Worm (Caenorhabditis elegans) whole organism, late embryonic: Measurements from ENCODE around the gene cbp-1.
A peak's percentile ranks its signal among the peaks of the same experiment; 100 is the strongest.

Experiments
- C08G9.2 ChIP-seq: sonication (generic microtip); optimal IDR thresholded peaks from 2 replicates; lab custom pipeline; 2016; ENCODE audit warnings: mild to moderate bottlenecking, missing genetic modification characterization, moderate library complexity, missing compliant biosample characterization
- F13H6.1 ChIP-seq: sonication (generic microtip); optimal IDR thresholded peaks from 2 replicates; lab custom pipeline; 2016; ENCODE audit warnings: missing genetic modification characterization, missing compliant biosample characterization
- K09A11.1 ChIP-seq: sonication (generic microtip); optimal IDR thresholded peaks from 2 replicates; lab custom pipeline; 2017; ENCODE audit warnings: antibody characterized with exemption, mild to moderate bottlenecking, missing genetic modification characterization, missing compliant biosample characterization; ENCODE audit not compliant: insufficient read depth
- T23F11.4 ChIP-seq: fragments of 200-800 bp; sonication (Bioruptor generic); optimal IDR thresholded peaks from 2 replicates; lab custom pipeline; 2018; ENCODE audit warnings: mild to moderate bottlenecking, missing genetic modification characterization, missing compliant biosample characterization
- Y22D7AL.16 ChIP-seq: sonication (generic microtip); optimal IDR thresholded peaks from 2 replicates; lab custom pipeline; 2016; ENCODE audit warnings: missing genetic modification characterization, missing compliant biosample characterization
- ama-1 ChIP-seq: fragments of 150-350 bp; optimal IDR thresholded peaks from 2 replicates; lab custom pipeline; 2014
- ceh-14 ChIP-seq: sonication (generic microtip); optimal IDR thresholded peaks from 2 replicates; lab custom pipeline; 2016; ENCODE audit warnings: missing genotype, missing genetic modification characterization, missing compliant biosample characterization
- ceh-19 ChIP-seq: fragments of 200-800 bp; sonication (Bioruptor generic); optimal IDR thresholded peaks from 2 replicates; lab custom pipeline; 2018; ENCODE audit warnings: mild to moderate bottlenecking, missing genetic modification characterization, missing compliant biosample characterization
- ceh-2 ChIP-seq: sonication (generic microtip); optimal IDR thresholded peaks from 2 replicates; lab custom pipeline; 2016; ENCODE audit warnings: missing genotype, missing genetic modification characterization, missing compliant biosample characterization
- ceh-22 ChIP-seq: sonication (generic microtip); optimal IDR thresholded peaks from 2 replicates; lab custom pipeline; 2017; ENCODE audit warnings: missing biosample characterization, missing genetic modification characterization
- ceh-24 ChIP-seq: sonication (generic microtip); optimal IDR thresholded peaks from 2 replicates; lab custom pipeline; 2016; ENCODE audit warnings: mild to moderate bottlenecking, missing genetic modification characterization, missing compliant biosample characterization
- ceh-31 ChIP-seq: sonication (generic microtip); optimal IDR thresholded peaks from 2 replicates; lab custom pipeline; 2016; ENCODE audit warnings: missing genetic modification characterization, missing compliant biosample characterization
- ceh-34 ChIP-seq: sonication (generic microtip); optimal IDR thresholded peaks from 2 replicates; lab custom pipeline; 2016; ENCODE audit warnings: mild to moderate bottlenecking, missing genetic modification characterization, missing compliant biosample characterization
- ceh-48 ChIP-seq: sonication (generic microtip); optimal IDR thresholded peaks from 2 replicates; lab custom pipeline; 2016; ENCODE audit warnings: missing genetic modification characterization, inconsistent platforms, missing compliant biosample characterization
- ceh-6 ChIP-seq: fragments of 200-800 bp; sonication (Bioruptor generic); optimal IDR thresholded peaks from 2 replicates; lab custom pipeline; 2018; ENCODE audit warnings: mild to moderate bottlenecking, missing genetic modification characterization, missing compliant biosample characterization
- ceh-9 ChIP-seq: sonication (generic microtip); optimal IDR thresholded peaks from 2 replicates; lab custom pipeline; 2016; ENCODE audit warnings: mild to moderate bottlenecking, missing genetic modification characterization, inconsistent platforms, missing compliant biosample characterization
- che-1 ChIP-seq: sonication (generic microtip); optimal IDR thresholded peaks from 2 replicates; lab custom pipeline; 2016; ENCODE audit warnings: mild to moderate bottlenecking, missing genetic modification characterization, missing compliant biosample characterization
- dmd-4 ChIP-seq: sonication (generic microtip); optimal IDR thresholded peaks from 2 replicates; lab custom pipeline; 2016; ENCODE audit warnings: borderline replicate concordance, missing genetic modification characterization, missing compliant biosample characterization
- dve-1 ChIP-seq: sonication (generic microtip); optimal IDR thresholded peaks from 2 replicates; lab custom pipeline; 2017; ENCODE audit warnings: antibody characterized with exemption, mild to moderate bottlenecking, missing genetic modification characterization, missing compliant biosample characterization
- elt-2 ChIP-seq: sonication (generic microtip); optimal IDR thresholded peaks from 2 replicates; lab custom pipeline; 2016; ENCODE audit warnings: missing genetic modification reagents, missing genetic modification characterization, missing compliant biosample characterization
- fkh-6 ChIP-seq: sonication (generic microtip); optimal IDR thresholded peaks from 2 replicates; lab custom pipeline; 2016; ENCODE audit warnings: missing genetic modification characterization, missing compliant biosample characterization
- hlh-13 ChIP-seq: fragments of 200-800 bp; sonication (Bioruptor generic); optimal IDR thresholded peaks from 2 replicates; lab custom pipeline; 2018; ENCODE audit warnings: mild to moderate bottlenecking, missing genetic modification characterization, missing compliant biosample characterization
- hlh-8 ChIP-seq: sonication (generic microtip); optimal IDR thresholded peaks from 2 replicates; lab custom pipeline; 2016; ENCODE audit warnings: missing genotype, missing genetic modification characterization, missing compliant biosample characterization
- lim-6 ChIP-seq: sonication (generic microtip); optimal IDR thresholded peaks from 2 replicates; lab custom pipeline; 2016; ENCODE audit warnings: missing genetic modification characterization, missing compliant biosample characterization
- lin-11 ChIP-seq: fragments of 200-800 bp; sonication (Bioruptor generic); optimal IDR thresholded peaks from 2 replicates; lab custom pipeline; 2018; ENCODE audit warnings: mild to moderate bottlenecking, missing genetic modification characterization, missing compliant biosample characterization
- madf-2 ChIP-seq: sonication (generic microtip); optimal IDR thresholded peaks from 2 replicates; lab custom pipeline; 2017; ENCODE audit warnings: missing genetic modification characterization, missing compliant biosample characterization
- mec-3 ChIP-seq: sonication (generic microtip); optimal IDR thresholded peaks from 2 replicates; lab custom pipeline; 2016; ENCODE audit warnings: borderline replicate concordance, missing genetic modification characterization, missing compliant biosample characterization
- nfya-1 ChIP-seq: sonication (generic microtip); optimal IDR thresholded peaks from 2 replicates; lab custom pipeline; 2017; ENCODE audit warnings: missing genetic modification characterization, mild to moderate bottlenecking, missing compliant biosample characterization, antibody characterized with exemption, moderate library complexity
- nhr-11 ChIP-seq: fragments of 150-350 bp; optimal IDR thresholded peaks from 2 replicates; lab custom pipeline; 2014; ENCODE audit warnings: missing biosample characterization, missing genetic modification characterization
- npax-4 ChIP-seq: sonication (generic microtip); optimal IDR thresholded peaks from 2 replicates; lab custom pipeline; 2016; ENCODE audit warnings: missing genetic modification characterization, missing compliant biosample characterization
- odd-2 ChIP-seq: sonication (generic microtip); optimal IDR thresholded peaks from 2 replicates; lab custom pipeline; 2017; ENCODE audit warnings: antibody characterized with exemption, mild to moderate bottlenecking, missing genetic modification characterization, missing compliant biosample characterization
- pag-3 ChIP-seq: sonication (generic microtip); optimal IDR thresholded peaks from 2 replicates; lab custom pipeline; 2016; ENCODE audit warnings: missing compliant biosample characterization, missing genetic modification characterization, borderline replicate concordance
- pax-1 ChIP-seq: fragments of 150-350 bp; optimal IDR thresholded peaks from 2 replicates; lab custom pipeline; 2014; ENCODE audit warnings: missing biosample characterization, missing genetic modification characterization
- pha-4 ChIP-seq: fragments of 150-350 bp; optimal IDR thresholded peaks from 2 replicates; lab custom pipeline; 2018; ENCODE audit warnings: missing biosample characterization, missing genetic modification reagents, missing genetic modification characterization
- ref-2 ChIP-seq: sonication (generic microtip); optimal IDR thresholded peaks from 2 replicates; lab custom pipeline; 2016; ENCODE audit warnings: missing genetic modification characterization, missing compliant biosample characterization
- sox-4 ChIP-seq: sonication (generic microtip); optimal IDR thresholded peaks from 2 replicates; lab custom pipeline; 2017; ENCODE audit warnings: mild to moderate bottlenecking, missing genetic modification characterization, inconsistent platforms, missing compliant biosample characterization
- unc-3 ChIP-seq, 2 experiments: fragments of 200-800 bp in 1 of 2; sonication (Bioruptor generic) in 1 of 2; sonication (generic microtip) in 1 of 2; conservative IDR thresholded peaks in 1 of 2; optimal IDR thresholded peaks in 1 of 2; 2 replicates each; pipeline versions ENCODE4 v1.3.6 to Lab custom; 2016 to 2022; ENCODE audit warnings: missing compliant biosample characterization in 2 of 2, missing genetic modification characterization in 2 of 2, missing genetic modification reagents in 1 of 2
- unc-55 ChIP-seq: sonication (generic microtip); optimal IDR thresholded peaks from 2 replicates; lab custom pipeline; 2017; ENCODE audit warnings: missing biosample characterization, missing genetic modification reagents, missing genetic modification characterization
- zip-5 ChIP-seq: sonication (generic microtip); optimal IDR thresholded peaks from 2 replicates; lab custom pipeline; 2016; ENCODE audit warnings: missing genetic modification characterization, missing compliant biosample characterization

Gene cbp-1

DNA sequence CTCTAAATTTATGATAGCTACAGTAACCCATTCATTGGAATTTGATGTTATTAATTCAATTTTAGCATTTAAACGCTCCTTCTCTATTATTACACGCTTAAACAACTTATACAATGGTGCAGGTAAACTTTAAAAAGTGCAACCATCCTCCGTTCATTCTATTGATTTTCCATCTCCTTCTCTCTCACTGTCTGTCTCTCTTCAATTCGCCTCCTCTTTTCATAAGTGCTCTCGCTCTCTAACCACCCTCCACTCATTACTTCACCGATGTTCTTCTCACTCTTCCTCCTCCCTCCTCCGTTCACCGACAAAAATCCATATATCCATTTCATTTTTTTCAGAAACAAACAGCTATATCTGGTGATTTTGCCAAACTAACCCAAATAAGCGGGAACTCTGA is at the start of gene cbp-1:
TSS of gene cbp-1 (plus strand) at position 335 of the 400 bp plus-strand sequence.
- TF ChIP-seq Y22D7AL.16 (tag; lab: Kevin White, UChicago) = no peak
- peak; percentile 32 for TF ChIP-seq unc-55 (GFP tag; lab: Kevin White, UChicago)
- no peak for TF ChIP-seq C08G9.2 (tag; lab: Kevin White, UChicago)
- TF ChIP-seq ceh-31 (tag; lab: Kevin White, UChicago) = peak; percentile 41
- TF ChIP-seq madf-2 (tag; lab: Kevin White, UChicago) = no peak
- no peak for TF ChIP-seq pha-4
- no peak for TF ChIP-seq ref-2 (tag; lab: Kevin White, UChicago)
- TF ChIP-seq ceh-34 = no peak
- TF ChIP-seq ceh-48 (tag; lab: Kevin White, UChicago) = peak; percentile 86
- TF ChIP-seq ceh-19 (GFP tag; lab: Kevin White, UChicago) = no peak
- no peak for TF ChIP-seq lin-11
- TF ChIP-seq pag-3 (tag; lab: Kevin White, UChicago) = no peak
- no peak for TF ChIP-seq nhr-11 (tag; lab: Kevin White, UChicago)
- no peak for TF ChIP-seq unc-3 (GFP tag; conservative IDR thresholded peaks at IDR 0.05; lab: Robert Waterston, UW)
- no peak for TF ChIP-seq unc-3 (tag; optimal IDR thresholded peaks at IDR 0.05; lab: Kevin White, UChicago)
- no peak for TF ChIP-seq ceh-9 (tag; lab: Kevin White, UChicago)
- TF ChIP-seq F13H6.1 (tag; lab: Kevin White, UChicago) = no peak
- TF ChIP-seq nfya-1 (tag; lab: Kevin White, UChicago) = peak; percentile 57
- TF ChIP-seq pax-1 = peak; percentile 13

DNA sequence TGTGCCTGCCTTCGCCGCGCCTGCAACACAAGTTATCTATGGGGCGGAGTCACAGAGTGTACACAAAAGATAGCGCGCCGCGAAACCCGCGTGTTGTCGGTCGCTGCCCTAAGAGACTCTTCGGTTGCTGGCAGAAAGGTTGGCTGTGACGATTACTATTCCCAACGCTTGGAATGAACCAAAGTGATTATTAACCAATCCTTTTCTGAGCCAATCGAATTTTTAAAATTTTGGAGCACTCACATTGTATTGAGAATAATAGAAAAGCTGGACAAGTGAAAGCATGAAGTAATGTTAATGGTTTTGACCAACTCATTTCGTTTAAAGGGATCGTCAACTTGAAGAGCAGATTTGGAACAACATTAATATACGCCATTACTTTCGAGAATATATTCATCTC is 49.1 kb upstream of the cbp-1 start:
- peak; percentile 55 for TF ChIP-seq elt-2
- no peak for TF ChIP-seq dmd-4
- peak; percentile 5 for TF ChIP-seq ama-1 (lab: Kevin White, UChicago)

DNA sequence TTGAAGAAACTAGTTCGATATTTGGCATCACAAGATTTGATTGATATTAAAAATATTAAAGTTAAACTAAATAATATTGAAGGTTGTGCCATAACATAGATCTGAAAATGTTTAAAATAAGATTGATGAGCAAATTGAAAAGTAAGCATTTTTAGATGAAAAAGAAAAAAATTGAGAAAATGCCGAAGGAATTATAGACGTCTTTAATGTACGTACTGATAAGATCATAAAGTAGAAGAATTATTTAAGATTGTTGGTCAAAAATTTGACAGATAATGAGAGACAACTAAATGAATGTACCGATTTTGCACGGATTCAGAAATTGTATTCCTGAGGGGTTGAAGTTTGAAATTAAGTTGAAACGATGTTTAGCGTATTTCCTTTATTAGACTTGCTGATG is 46.1 kb upstream of the cbp-1 start, which contains the start of gene ncx-7:
TSS of gene ncx-7 (minus strand) at position 101 of the 400 bp plus-strand sequence.
- no peak for TF ChIP-seq npax-4 (tag; lab: Kevin White, UChicago)
- no peak for TF ChIP-seq ceh-19 (GFP tag; lab: Kevin White, UChicago)
- TF ChIP-seq hlh-13 (GFP tag; lab: Kevin White, UChicago) = no peak
- no peak for TF ChIP-seq elt-2
- no peak for TF ChIP-seq ceh-14 (tag; lab: Kevin White, UChicago)
- TF ChIP-seq zip-5 = no peak
- no peak for TF ChIP-seq lim-6 (tag; lab: Kevin White, UChicago)
- TF ChIP-seq ceh-22 (tag; lab: Kevin White, UChicago) = no peak
- no peak for TF ChIP-seq ceh-2
- TF ChIP-seq sox-4 (tag; lab: Kevin White, UChicago) = no peak
- TF ChIP-seq fkh-6 (tag; lab: Kevin White, UChicago) = no peak
- TF ChIP-seq mec-3 = no peak
- no peak for TF ChIP-seq ceh-31 (tag; lab: Kevin White, UChicago)
- TF ChIP-seq madf-2 (tag; lab: Kevin White, UChicago) = no peak
- TF ChIP-seq, all 69 proteins: peak for 0

- TF ChIP-seq ceh-24 (tag; lab: Kevin White, UChicago) (no peak), elt-2 (peak; percentile 73), hlh-8 (tag; lab: Kevin White, UChicago) (no peak)
- TF ChIP-seq, all 69 proteins: peak for 1
Observed at ce11 chrIII:9721991-9722390, 44.3 kb upstream of the cbp-1 start.

- no peak for TF ChIP-seq odd-2
- TF ChIP-seq T23F11.4 = no peak
- no peak for TF ChIP-seq K09A11.1 (tag; lab: Kevin White, UChicago)
- TF ChIP-seq ceh-6 (GFP tag; lab: Kevin White, UChicago) = no peak
- no peak for TF ChIP-seq ref-2 (tag; lab: Kevin White, UChicago)
- no peak for TF ChIP-seq dve-1 (tag; lab: Kevin White, UChicago)
- no peak for TF ChIP-seq ceh-24 (tag; lab: Kevin White, UChicago)
- TF ChIP-seq ceh-34 = no peak
- TF ChIP-seq che-1 (tag; lab: Kevin White, UChicago) = no peak
- no peak for TF ChIP-seq ceh-9 (tag; lab: Kevin White, UChicago)
Observed at ce11 chrIII:9725114-9725513, 41.2 kb upstream of the cbp-1 start, which contains the start of gene clec-162. clec-162 (minus strand) TSS chrIII:9725214.
